Worm (Caenorhabditis elegans): Measurements from ENCODE around the gene C15C8.7.

C15C8.7 gene

DNA sequence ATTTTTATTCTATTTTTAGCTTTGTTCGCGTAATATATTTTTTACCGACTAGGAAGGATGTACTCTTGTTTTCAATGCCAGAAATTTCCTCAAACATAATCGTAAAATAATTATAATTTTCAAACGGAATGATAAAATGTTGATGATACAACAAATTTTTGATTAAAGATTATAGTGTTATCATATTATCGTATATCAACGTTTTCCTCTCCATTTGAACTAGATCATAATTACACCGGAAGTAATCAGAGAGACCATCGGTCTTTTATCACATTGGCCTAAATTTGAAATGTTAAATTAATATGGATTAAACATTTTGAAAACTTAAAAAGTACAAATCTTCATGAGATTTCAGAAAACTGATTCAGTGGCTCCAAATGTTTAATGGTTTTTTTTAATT lies 12.1 kb downstream of the C15C8.7 start:
- TF ChIP-seq F37D6.2 (tag; optimal IDR thresholded peaks at IDR 0.05): no peak
- TF ChIP-seq lin-15B (tag; optimal IDR thresholded peaks at IDR 0.05): no peak
- no peak for TF ChIP-seq nhr-111 (GFP tag; optimal IDR thresholded peaks at IDR 0.05)
- peak; percentile 42 for TF ChIP-seq dve-1 (tag; optimal IDR thresholded peaks at IDR 0.05; ENCODE audit: insufficient read depth)
- TF ChIP-seq nhr-77 (tag; optimal IDR thresholded peaks at IDR 0.05): peak; percentile 55
- no peak for TF ChIP-seq Y75B8A.6 (GFP tag; IDR thresholded peaks at IDR 0.05)
- TF ChIP-seq tag-97 (GFP tag; IDR thresholded peaks at IDR 0.05): no peak
- TF ChIP-seq daf-16 (GFP tag; optimal IDR thresholded peaks at IDR 0.05): no peak
- TF ChIP-seq daf-16 (tag; optimal IDR thresholded peaks at IDR 0.05): peak; percentile 56
- TF ChIP-seq nhr-28 (tag; optimal IDR thresholded peaks at IDR 0.05): peak; percentile 61
- TF ChIP-seq hlh-11 (tag; optimal IDR thresholded peaks at IDR 0.05): peak; percentile 19
- TF ChIP-seq ctbp-1 (GFP tag; IDR thresholded peaks at IDR 0.05): no peak
- TF ChIP-seq pqm-1 (tag; optimal IDR thresholded peaks at IDR 0.05): peak; percentile 58

DNA sequence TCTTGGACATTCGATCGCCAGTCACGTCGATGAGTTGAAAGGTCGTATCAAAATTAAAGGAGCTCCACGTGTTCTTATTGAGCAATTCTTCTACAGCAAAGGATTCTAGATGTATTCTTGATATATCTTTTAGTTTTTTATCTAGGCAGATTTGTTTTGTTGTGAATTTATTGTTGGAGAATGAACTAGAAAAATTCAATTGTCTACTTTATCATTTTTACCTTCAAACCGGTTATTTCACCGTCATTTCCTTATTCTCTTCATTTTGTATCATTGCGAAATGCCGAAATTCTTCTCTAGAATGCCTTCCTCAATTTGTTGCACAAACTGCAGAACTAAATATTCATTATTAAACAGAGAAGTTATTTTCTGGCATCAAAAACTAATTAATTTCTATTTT lies 15.6 kb downstream of the C15C8.7 start, which contains the start of gene R11D1.10:
Gene R11D1.10 (plus strand): TSS at position 301 of the 400 bp plus-strand sequence.
- TF ChIP-seq ceh-28 (tag; optimal IDR thresholded peaks at IDR 0.05): no peak
- TF ChIP-seq nhr-11 (tag; optimal IDR thresholded peaks at IDR 0.05): no peak
- TF ChIP-seq zip-2 (tag; optimal IDR thresholded peaks at IDR 0.05): no peak

DNA sequence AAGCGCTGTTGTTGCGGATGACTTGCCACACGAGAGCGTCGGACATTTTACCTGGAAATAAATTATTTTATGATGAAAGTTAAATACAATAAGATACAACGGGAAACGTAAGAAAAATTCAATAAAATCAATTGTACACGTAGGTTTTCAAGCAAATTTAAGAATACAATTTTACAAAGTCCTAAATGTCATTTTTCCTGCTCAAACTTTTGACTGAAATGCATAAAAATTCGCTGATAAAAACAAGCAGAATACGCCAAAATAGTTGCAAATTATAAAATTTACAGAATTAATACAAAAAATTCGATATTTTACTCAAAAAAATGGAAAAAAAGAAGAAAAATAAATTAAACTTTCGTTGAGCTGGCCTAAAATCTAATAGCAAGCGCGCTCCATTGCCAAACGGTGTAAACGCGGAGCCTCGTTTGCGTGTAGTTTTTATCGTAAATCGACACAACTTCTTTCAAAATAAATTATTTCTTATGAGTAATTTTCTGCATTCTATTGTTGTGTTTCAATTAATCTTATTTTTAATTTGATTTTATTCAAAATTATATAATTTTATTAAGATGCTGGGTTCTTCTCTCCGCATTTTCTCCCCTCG lies 16.7 kb downstream of the C15C8.7 start, which contains the start of the genes rpl-28 and mrpl-49:
Gene rpl-28 (minus strand): TSS at position 51 of the 604 bp plus-strand sequence.
Gene mrpl-49 (plus strand): TSS at position 570 of the 604 bp plus-strand sequence.
- TF ChIP-seq attf-4 (tag; optimal IDR thresholded peaks at IDR 0.05) (no peak), ama-1 (optimal IDR thresholded peaks at IDR 0.05) (peak; percentile 17), duxl-1 (tag; optimal IDR thresholded peaks at IDR 0.05; ENCODE audit: poor library complexity) (no peak), Y48G9A.11 (GFP tag; IDR thresholded peaks at IDR 0.05) (peak; percentile 99), ceh-82 (tag; optimal IDR thresholded peaks at IDR 0.05) (no peak), vab-7 (GFP tag; IDR thresholded peaks at IDR 0.05) (0 out of 2 replicates have a peak, but pooled peaks have one; percentile 6), mxl-2 (GFP tag; conservative IDR thresholded peaks at IDR 0.05) (no peak), daf-16 (GFP tag; optimal IDR thresholded peaks at IDR 0.05) (no peak), daf-16 (tag; optimal IDR thresholded peaks at IDR 0.05) (peak; percentile 57), mdl-1 (tag; optimal IDR thresholded peaks at IDR 0.05) (peak in 1 of 2 experiments; percentile 20), hmg-1.1 (GFP tag; IDR thresholded peaks at IDR 0.05) (no peak; the same call in 1 of the 2 replicates), ZK337.2 (GFP tag; IDR thresholded peaks at IDR 0.05) (0 out of 2 replicates have a peak, but pooled peaks have one; percentile 6), hlh-30 (tag; optimal IDR thresholded peaks at IDR 0.05; ENCODE audit: insufficient read depth) (peak; percentile 76), F26F4.8 (GFP tag; conservative IDR thresholded peaks at IDR 0.05) (no peak), nhr-10 (tag; optimal IDR thresholded peaks at IDR 0.05) (no peak), R02D3.7 (tag; optimal IDR thresholded peaks at IDR 0.05) (peak; percentile 79), nhr-102 (tag; optimal IDR thresholded peaks at IDR 0.05) (peak; percentile 54), php-3 (GFP tag; IDR thresholded peaks at IDR 0.05) (no peak), nhr-42 (GFP tag; IDR thresholded peaks at IDR 0.05) (0 out of 2 replicates have a peak, but pooled peaks have one; percentile 57), T20F7.1 (GFP tag; optimal IDR thresholded peaks at IDR 0.05) (peak; percentile 99), nhr-28 (tag; optimal IDR thresholded peaks at IDR 0.05) (peak; percentile 80), tra-1 (GFP tag; IDR thresholded peaks at IDR 0.05) (no peak), zip-2 (tag; optimal IDR thresholded peaks at IDR 0.05) (no peak), madf-9 (GFP tag; conservative IDR thresholded peaks at IDR 0.05) (0 out of 2 replicates have a peak, but pooled peaks have one; percentile 26), lin-15B (tag; optimal IDR thresholded peaks at IDR 0.05) (peak; percentile 86), fkh-10 (GFP tag; optimal IDR thresholded peaks at IDR 0.05) (peak; percentile 57), dpl-1 (GFP tag; optimal IDR thresholded peaks at IDR 0.05) (peak; percentile 85), Y75B8A.6 (GFP tag; IDR thresholded peaks at IDR 0.05) (no peak), nhr-77 (tag; optimal IDR thresholded peaks at IDR 0.05) (peak; percentile 96), dmd-6 (GFP tag; IDR thresholded peaks at IDR 0.05) (peak; percentile 67), zfp-2 (tag; optimal IDR thresholded peaks at IDR 0.05) (no peak), Y5F2A.4 (GFP tag; optimal IDR thresholded peaks at IDR 0.05) (no peak), zfp-3 (GFP tag; conservative IDR thresholded peaks at IDR 0.05) (no peak), cey-2 (tag; optimal IDR thresholded peaks at IDR 0.05; ENCODE audit: borderline replicate concordance, insufficient read depth) (no peak), unc-62 (GFP tag; optimal IDR thresholded peaks at IDR 0.05 in 1 of 2) (peak in 1 of 2 experiments; percentile 71), unc-62 (tag; optimal IDR thresholded peaks at IDR 0.05) (no peak), jun-1 (tag; optimal IDR thresholded peaks at IDR 0.05) (no peak)

All from whole organism, L4 larva.